Worm (Caenorhabditis elegans) whole organism, late embryonic: ENCODE measurements around the gene F15D4.6.

Source experiments
- C38D4.7 ChIP-seq: fragments of 200-800 bp; sonication (Bioruptor generic); optimal IDR thresholded peaks from 2 replicates; lab custom pipeline; 2018; ENCODE audit warnings: mild to moderate bottlenecking, missing genetic modification characterization, moderate library complexity, missing compliant biosample characterization
- ama-1 ChIP-seq: fragments of 150-350 bp; optimal IDR thresholded peaks from 2 replicates; lab custom pipeline; 2014
- ceh-18 ChIP-seq: sonication (generic microtip); optimal IDR thresholded peaks from 2 replicates; lab custom pipeline; 2016; ENCODE audit warnings: missing genetic modification characterization, missing compliant biosample characterization
- ceh-19 ChIP-seq: fragments of 200-800 bp; sonication (Bioruptor generic); optimal IDR thresholded peaks from 2 replicates; lab custom pipeline; 2018; ENCODE audit warnings: mild to moderate bottlenecking, missing genetic modification characterization, missing compliant biosample characterization
- ceh-2 ChIP-seq: sonication (generic microtip); optimal IDR thresholded peaks from 2 replicates; lab custom pipeline; 2016; ENCODE audit warnings: missing genotype, missing genetic modification characterization, missing compliant biosample characterization
- ceh-22 ChIP-seq: sonication (generic microtip); optimal IDR thresholded peaks from 2 replicates; lab custom pipeline; 2017; ENCODE audit warnings: missing biosample characterization, missing genetic modification characterization
- ceh-30 ChIP-seq: fragments of 150-350 bp; optimal IDR thresholded peaks from 2 replicates; lab custom pipeline; 2014; ENCODE audit warnings: missing biosample characterization, missing genetic modification characterization
- ceh-31 ChIP-seq: sonication (generic microtip); optimal IDR thresholded peaks from 2 replicates; lab custom pipeline; 2016; ENCODE audit warnings: missing genetic modification characterization, missing compliant biosample characterization
- ceh-45 ChIP-seq: fragments of 200-800 bp; sonication (Bioruptor generic); IDR thresholded peaks from 2 replicates; pipeline ENCODE4 v1.3.6; 2022; ENCODE audit warnings: missing genetic modification reagents, missing genetic modification characterization, missing compliant biosample characterization
- ceh-6 ChIP-seq: fragments of 200-800 bp; sonication (Bioruptor generic); optimal IDR thresholded peaks from 2 replicates; lab custom pipeline; 2018; ENCODE audit warnings: mild to moderate bottlenecking, missing genetic modification characterization, missing compliant biosample characterization
- ceh-9 ChIP-seq: sonication (generic microtip); optimal IDR thresholded peaks from 2 replicates; lab custom pipeline; 2016; ENCODE audit warnings: mild to moderate bottlenecking, missing genetic modification characterization, inconsistent platforms, missing compliant biosample characterization
- che-1 ChIP-seq: sonication (generic microtip); optimal IDR thresholded peaks from 2 replicates; lab custom pipeline; 2016; ENCODE audit warnings: mild to moderate bottlenecking, missing genetic modification characterization, missing compliant biosample characterization
- dmd-4 ChIP-seq: sonication (generic microtip); optimal IDR thresholded peaks from 2 replicates; lab custom pipeline; 2016; ENCODE audit warnings: borderline replicate concordance, missing genetic modification characterization, missing compliant biosample characterization
- elt-4 ChIP-seq: sonication (generic microtip); optimal IDR thresholded peaks from 2 replicates; lab custom pipeline; 2016; ENCODE audit warnings: missing genetic modification characterization, missing compliant biosample characterization
- eyg-1 ChIP-seq: sonication (generic microtip); optimal IDR thresholded peaks from 2 replicates; lab custom pipeline; 2016; ENCODE audit warnings: missing genotype, missing genetic modification characterization, missing compliant biosample characterization
- fax-1 ChIP-seq: sonication (generic microtip); optimal IDR thresholded peaks from 2 replicates; lab custom pipeline; 2016; ENCODE audit warnings: missing genotype, missing genetic modification characterization, missing compliant biosample characterization
- fkh-6 ChIP-seq: sonication (generic microtip); optimal IDR thresholded peaks from 2 replicates; lab custom pipeline; 2016; ENCODE audit warnings: missing genetic modification characterization, missing compliant biosample characterization
- hlh-13 ChIP-seq: fragments of 200-800 bp; sonication (Bioruptor generic); optimal IDR thresholded peaks from 2 replicates; lab custom pipeline; 2018; ENCODE audit warnings: mild to moderate bottlenecking, missing genetic modification characterization, missing compliant biosample characterization
- hlh-6 ChIP-seq: sonication (generic microtip); optimal IDR thresholded peaks from 2 replicates; lab custom pipeline; 2016; ENCODE audit warnings: missing genotype, missing genetic modification characterization, missing compliant biosample characterization
- hlh-8 ChIP-seq: sonication (generic microtip); optimal IDR thresholded peaks from 2 replicates; lab custom pipeline; 2016; ENCODE audit warnings: missing genotype, missing genetic modification characterization, missing compliant biosample characterization
- lin-11 ChIP-seq: fragments of 200-800 bp; sonication (Bioruptor generic); optimal IDR thresholded peaks from 2 replicates; lab custom pipeline; 2018; ENCODE audit warnings: mild to moderate bottlenecking, missing genetic modification characterization, missing compliant biosample characterization
- nhr-232 ChIP-seq: sonication (generic microtip); optimal IDR thresholded peaks from 2 replicates; lab custom pipeline; 2016; ENCODE audit warnings: missing genetic modification characterization, missing compliant biosample characterization
- npax-4 ChIP-seq: sonication (generic microtip); optimal IDR thresholded peaks from 2 replicates; lab custom pipeline; 2016; ENCODE audit warnings: missing genetic modification characterization, missing compliant biosample characterization
- odd-2 ChIP-seq: sonication (generic microtip); optimal IDR thresholded peaks from 2 replicates; lab custom pipeline; 2017; ENCODE audit warnings: antibody characterized with exemption, mild to moderate bottlenecking, missing genetic modification characterization, missing compliant biosample characterization
- pat-9 ChIP-seq: fragments of 200-800 bp; sonication (Bioruptor generic); optimal IDR thresholded peaks from 2 replicates; lab custom pipeline; 2018; ENCODE audit warnings: mild to moderate bottlenecking, missing genetic modification characterization, moderate library complexity, missing compliant biosample characterization
- pax-1 ChIP-seq: fragments of 150-350 bp; optimal IDR thresholded peaks from 2 replicates; lab custom pipeline; 2014; ENCODE audit warnings: missing biosample characterization, missing genetic modification characterization
- pqm-1 ChIP-seq: sonication (generic microtip); optimal IDR thresholded peaks from 2 replicates; lab custom pipeline; 2016; ENCODE audit warnings: missing genetic modification characterization, missing compliant biosample characterization
- pros-1 ChIP-seq: fragments of 150-350 bp; optimal IDR thresholded peaks from 2 replicates; lab custom pipeline; 2014; ENCODE audit warnings: missing biosample characterization, missing genetic modification reagents, missing genetic modification characterization
- sdc-2 ChIP-seq: sonication (generic microtip); optimal IDR thresholded peaks from 2 replicates; lab custom pipeline; 2016; ENCODE audit warnings: missing genotype, missing genetic modification characterization, missing compliant biosample characterization
- tbx-7 ChIP-seq: sonication (generic microtip); optimal IDR thresholded peaks from 2 replicates; lab custom pipeline; 2016; ENCODE audit warnings: missing genotype, missing genetic modification characterization, missing compliant biosample characterization
- ttx-3 ChIP-seq: sonication (generic microtip); optimal IDR thresholded peaks from 2 replicates; lab custom pipeline; 2016; ENCODE audit warnings: missing genetic modification reagents, missing genetic modification characterization, missing compliant biosample characterization
- unc-42 ChIP-seq: sonication (generic microtip); optimal IDR thresholded peaks from 2 replicates; lab custom pipeline; 2016; ENCODE audit warnings: missing genotype, missing genetic modification characterization, missing compliant biosample characterization
- unc-86 ChIP-seq: sonication (generic microtip); optimal IDR thresholded peaks from 2 replicates; lab custom pipeline; 2016; ENCODE audit warnings: missing genetic modification characterization, missing compliant biosample characterization
- zip-5 ChIP-seq: sonication (generic microtip); optimal IDR thresholded peaks from 2 replicates; lab custom pipeline; 2016; ENCODE audit warnings: missing genetic modification characterization, missing compliant biosample characterization

The F15D4.6 gene

ce11 chrII:13267305-13267704 is 18.3 kb downstream of the F15D4.6 start:
- TF ChIP-seq zip-5 (no peak), hlh-8 (tag; lab: Kevin White, UChicago) (no peak), ceh-19 (GFP tag; lab: Kevin White, UChicago) (no peak), eyg-1 (no peak), pros-1 (tag; lab: Kevin White, UChicago) (no peak), ceh-2 (tag; lab: Kevin White, UChicago) (no peak), ceh-9 (tag; lab: Kevin White, UChicago) (no peak), pat-9 (tag; lab: Kevin White, UChicago) (no peak), sdc-2 (no peak), fax-1 (tag; lab: Kevin White, UChicago) (no peak), hlh-13 (GFP tag; lab: Kevin White, UChicago) (no peak), odd-2 (no peak), nhr-232 (no peak), fkh-6 (tag; lab: Kevin White, UChicago) (no peak), ceh-6 (GFP tag; lab: Kevin White, UChicago) (no peak), pax-1 (tag; lab: Kevin White, UChicago) (no peak), ceh-30 (tag; lab: Kevin White, UChicago) (no peak)

- no peak for TF ChIP-seq C38D4.7 (GFP tag; lab: Kevin White, UChicago)
- no peak for TF ChIP-seq che-1 (tag; lab: Kevin White, UChicago)
- no peak for TF ChIP-seq ceh-9 (tag; lab: Kevin White, UChicago)
- no peak for TF ChIP-seq tbx-7
- no peak for TF ChIP-seq hlh-6
- TF ChIP-seq ceh-31 (tag; lab: Kevin White, UChicago) = no peak
- no peak for TF ChIP-seq ceh-18 (tag; lab: Kevin White, UChicago)
- no peak for TF ChIP-seq elt-4 (tag; lab: Kevin White, UChicago)
- no peak for TF ChIP-seq ttx-3 (tag; lab: Kevin White, UChicago)
- TF ChIP-seq unc-42 (tag; lab: Kevin White, UChicago) = no peak
- no peak for TF ChIP-seq ama-1 (lab: Kevin White, UChicago)
- TF ChIP-seq ceh-22 (tag; lab: Kevin White, UChicago) = no peak
- TF ChIP-seq lin-11 = no peak
- TF ChIP-seq ceh-30 (tag; lab: Kevin White, UChicago) = no peak
- no peak for TF ChIP-seq pqm-1 (tag; lab: Kevin White, UChicago)
- no peak for TF ChIP-seq npax-4 (tag; lab: Kevin White, UChicago)
- no peak for TF ChIP-seq ceh-2 (tag; lab: Kevin White, UChicago)
These were observed 21.8 kb downstream of the F15D4.6 start, which contains the start of gene Y48C3A.5 for ce11 chrII:13270776-13271175. Gene Y48C3A.5 (plus strand): TSS chrII:13271076.

- TF ChIP-seq ceh-45 (GFP tag; lab: Robert Waterston, UW) = no peak
- TF ChIP-seq dmd-4 = peak; percentile 37
These were observed 29.2 kb downstream of the F15D4.6 start for ce11 chrII:13278214-13278613.

ce11 chrII:13278716-13279115 is 29.7 kb downstream of the F15D4.6 start:
- 0 out of 2 replicates have a peak, but pooled peaks have one; percentile 7 for TF ChIP-seq ceh-45 (GFP tag; lab: Robert Waterston, UW)
- no peak for TF ChIP-seq unc-86 (tag; lab: Kevin White, UChicago)
- no peak for TF ChIP-seq pat-9 (tag; lab: Kevin White, UChicago)
- no peak for TF ChIP-seq ceh-31 (tag; lab: Kevin White, UChicago)
